Worm (Caenorhabditis elegans) whole organism, L4 larva: Measurements from ENCODE around the gene srsx-22.
A peak's percentile ranks its signal among the peaks of the same experiment; 100 is the strongest.

Experiments
- D1046.2 ChIP-seq: fragments of 200-800 bp; sonication (Bioruptor generic); IDR thresholded peaks from 2 replicates; pipeline ENCODE4 v1.3.6; 2022; ENCODE audit warnings: missing genetic modification characterization, missing compliant biosample characterization
- F10B5.3 ChIP-seq: sonication (generic microtip); optimal IDR thresholded peaks from 2 replicates; lab custom pipeline; 2016; ENCODE audit warnings: mild to moderate bottlenecking, missing genetic modification characterization, missing compliant biosample characterization
- F26F4.8 ChIP-seq: fragments of 200-800 bp; sonication (Bioruptor generic); conservative IDR thresholded peaks from 2 replicates; pipeline ENCODE4 v1.3.6; 2022; ENCODE audit warnings: missing genetic modification characterization, missing compliant biosample characterization
- F44E2.7 ChIP-seq: fragments of 200-800 bp; sonication (Bioruptor generic); IDR thresholded peaks from 2 replicates; pipeline ENCODE4 v2.1.2; 2022; ENCODE audit warnings: missing genetic modification characterization, missing compliant biosample characterization
- R02D3.7 ChIP-seq: fragments of 150-350 bp; sonication (generic microtip); optimal IDR thresholded peaks from 3 replicates; lab custom pipeline; 2014; ENCODE audit warnings: missing biosample characterization, missing genetic modification characterization
- T20F7.1 ChIP-seq: fragments of 200-800 bp; sonication (Bioruptor generic); optimal IDR thresholded peaks from 2 replicates; lab custom pipeline; 2018; ENCODE audit warnings: mild to moderate bottlenecking, missing genetic modification characterization, missing compliant biosample characterization
- T26A8.4 ChIP-seq: fragments of 200-800 bp; sonication (Bioruptor generic); IDR thresholded peaks from 2 replicates; pipeline ENCODE4 v1.3.6; 2022; ENCODE audit warnings: missing genetic modification characterization, missing compliant biosample characterization
- Y105C5A.15 ChIP-seq: fragments of 200-800 bp; sonication (Bioruptor generic); IDR thresholded peaks from 2 replicates; pipeline ENCODE4 v1.3.6; 2022; ENCODE audit warnings: missing genetic modification characterization, missing compliant biosample characterization
- Y48G9A.11 ChIP-seq: fragments of 200-800 bp; sonication (Bioruptor generic); IDR thresholded peaks from 2 replicates; pipeline ENCODE4 v1.3.6; 2022; ENCODE audit warnings: missing genetic modification reagents, missing genetic modification characterization, missing compliant biosample characterization
- attf-4 ChIP-seq: sonication (generic microtip); optimal IDR thresholded peaks from 3 replicates; lab custom pipeline; 2017; ENCODE audit warnings: missing biosample characterization, missing genetic modification characterization
- ceh-20 ChIP-seq: fragments of 200-800 bp; sonication (Bioruptor generic); IDR thresholded peaks from 2 replicates; pipeline ENCODE4 v1.3.6; 2022; ENCODE audit warnings: missing genetic modification reagents, missing genetic modification characterization, missing compliant biosample characterization
- ceh-28 ChIP-seq: fragments of 150-350 bp; optimal IDR thresholded peaks from 2 replicates; lab custom pipeline; 2014; ENCODE audit warnings: missing biosample characterization, missing genetic modification reagents, missing genetic modification characterization
- ctbp-1 ChIP-seq: fragments of 200-800 bp; sonication (Bioruptor generic); IDR thresholded peaks from 2 replicates; pipeline ENCODE4 v1.3.6; 2022; ENCODE audit warnings: missing genetic modification reagents, missing genetic modification characterization, missing compliant biosample characterization
- daf-16 ChIP-seq, 3 experiments: sonication (generic microtip); optimal IDR thresholded peaks; 2 replicates each; lab custom pipeline; 2016 to 2017; ENCODE audit warnings: missing genetic modification characterization in 3 of 3, missing genetic modification reagents in 3 of 3, mild to moderate bottlenecking in 2 of 3, missing compliant biosample characterization in 2 of 3, missing biosample characterization in 1 of 3, moderate library complexity in 1 of 3
- dmd-8 ChIP-seq: fragments of 200-800 bp; sonication (Bioruptor generic); IDR thresholded peaks from 2 replicates; pipeline ENCODE4 v1.3.6; 2022; ENCODE audit warnings: missing genetic modification characterization, missing compliant biosample characterization
- dmd-9 ChIP-seq: fragments of 200-800 bp; sonication (Bioruptor generic); IDR thresholded peaks from 2 replicates; pipeline ENCODE4 v1.3.6; 2022; ENCODE audit warnings: missing genetic modification reagents, missing genetic modification characterization, missing compliant biosample characterization
- egl-27 ChIP-seq: sonication (generic microtip); optimal IDR thresholded peaks from 3 replicates; lab custom pipeline; 2017; ENCODE audit warnings: missing biosample characterization, missing genetic modification reagents, missing genetic modification characterization
- egl-43 ChIP-seq: fragments of 200-800 bp; sonication (Bioruptor generic); IDR thresholded peaks from 2 replicates; pipeline ENCODE4 v1.3.6; 2022; ENCODE audit warnings: missing genetic modification reagents, missing genetic modification characterization, missing compliant biosample characterization
- gei-8 ChIP-seq: fragments of 200-800 bp; sonication (Bioruptor generic); optimal IDR thresholded peaks from 2 replicates; lab custom pipeline; 2018; ENCODE audit warnings: mild to moderate bottlenecking, missing genetic modification characterization, missing compliant biosample characterization
- hif-1 ChIP-seq, 2 experiments: sonication (generic microtip); optimal IDR thresholded peaks; 2 replicates each; lab custom pipeline; 2016 to 2017; ENCODE audit warnings: missing compliant biosample characterization in 2 of 2, missing genetic modification characterization in 2 of 2, missing genetic modification reagents in 2 of 2, missing genotype in 2 of 2, mild to moderate bottlenecking in 1 of 2
- hlh-30 ChIP-seq: sonication (generic microtip); optimal IDR thresholded peaks from 2 replicates; lab custom pipeline; 2017; ENCODE audit warnings: antibody characterized with exemption, mild to moderate bottlenecking, missing genetic modification characterization, missing compliant biosample characterization; ENCODE audit not compliant: insufficient read depth
- hmg-1.1 ChIP-seq: fragments of 200-800 bp; sonication (Bioruptor generic); IDR thresholded peaks from 2 replicates; pipeline ENCODE4 v1.3.6; 2022; ENCODE audit warnings: missing genetic modification reagents, missing genetic modification characterization, missing compliant biosample characterization
- jun-1 ChIP-seq: fragments of 150-350 bp; optimal IDR thresholded peaks from 2 replicates; lab custom pipeline; 2014; ENCODE audit warnings: missing biosample characterization, missing genetic modification reagents, missing genetic modification characterization
- lim-7 ChIP-seq: fragments of 200-800 bp; sonication (Bioruptor generic); IDR thresholded peaks from 2 replicates; pipeline ENCODE4 v1.3.6; 2022; ENCODE audit warnings: missing genetic modification characterization, missing compliant biosample characterization
- lin-13 ChIP-seq: fragments of 150-350 bp; optimal IDR thresholded peaks from 2 replicates; lab custom pipeline; 2014; ENCODE audit warnings: missing biosample characterization, missing genetic modification reagents, missing genetic modification characterization
- lin-29 ChIP-seq: fragments of 200-800 bp; sonication (Bioruptor generic); IDR thresholded peaks from 2 replicates; pipeline ENCODE4 v1.3.6; 2022; ENCODE audit warnings: missing genetic modification reagents, missing genetic modification characterization, missing compliant biosample characterization
- lsy-2 ChIP-seq, 2 experiments: fragments of 150-350 bp in 1 of 2; sonication (generic microtip) in 1 of 2; optimal IDR thresholded peaks; 2 replicates each; lab custom pipeline; 2014 to 2017; ENCODE audit warnings: missing biosample characterization in 2 of 2, missing genetic modification characterization in 2 of 2
- madf-9 ChIP-seq: fragments of 200-800 bp; sonication (Bioruptor generic); conservative IDR thresholded peaks from 2 replicates; pipeline ENCODE4 v1.3.6; 2022; ENCODE audit warnings: missing genetic modification reagents, missing genetic modification characterization, missing compliant biosample characterization
- mdt-29 ChIP-seq: fragments of 200-800 bp; sonication (Bioruptor generic); IDR thresholded peaks from 2 replicates; pipeline ENCODE4 v1.3.6; 2022; ENCODE audit warnings: missing genetic modification reagents, missing genetic modification characterization, missing compliant biosample characterization
- mxl-3 ChIP-seq: fragments of 200-800 bp; sonication (Bioruptor generic); optimal IDR thresholded peaks from 2 replicates; lab custom pipeline; 2018; ENCODE audit warnings: mild to moderate bottlenecking, missing genetic modification characterization, missing compliant biosample characterization
- nhr-11 ChIP-seq: fragments of 150-350 bp; optimal IDR thresholded peaks from 2 replicates; lab custom pipeline; 2014; ENCODE audit warnings: missing biosample characterization, missing genetic modification characterization
- nhr-111 ChIP-seq: fragments of 200-800 bp; sonication (Bioruptor generic); optimal IDR thresholded peaks from 2 replicates; lab custom pipeline; 2018; ENCODE audit warnings: mild to moderate bottlenecking, missing genetic modification characterization, missing compliant biosample characterization
- nhr-28 ChIP-seq: fragments of 150-350 bp; optimal IDR thresholded peaks from 2 replicates; lab custom pipeline; 2014; ENCODE audit warnings: missing biosample characterization, missing genetic modification characterization
- nhr-42 ChIP-seq: fragments of 200-800 bp; sonication (Bioruptor generic); IDR thresholded peaks from 2 replicates; pipeline ENCODE4 v1.3.6; 2022; ENCODE audit warnings: missing genetic modification characterization, missing compliant biosample characterization
- nhr-48 ChIP-seq: sonication (generic microtip); optimal IDR thresholded peaks from 2 replicates; lab custom pipeline; 2016; ENCODE audit warnings: mild to moderate bottlenecking, missing genetic modification characterization, missing compliant biosample characterization
- nhr-6 ChIP-seq: fragments of 150-350 bp; optimal IDR thresholded peaks from 2 replicates; lab custom pipeline; 2014; ENCODE audit warnings: missing biosample characterization, missing genetic modification characterization
- nhr-76 ChIP-seq: fragments of 150-350 bp; optimal IDR thresholded peaks from 2 replicates; lab custom pipeline; 2014; ENCODE audit warnings: missing biosample characterization, missing genetic modification characterization
- nhr-77 ChIP-seq: fragments of 150-350 bp; optimal IDR thresholded peaks from 2 replicates; lab custom pipeline; 2014; ENCODE audit warnings: missing biosample characterization, missing genetic modification characterization
- pha-4 ChIP-seq, 2 experiments: fragments of 150-350 bp in 1 of 2; fragments of 200-800 bp in 1 of 2; sonication (Bioruptor generic) in 1 of 2; IDR thresholded peaks in 1 of 2; optimal IDR thresholded peaks in 1 of 2; 2 replicates each; pipeline versions ENCODE4 v1.3.6 to Lab custom; 2014 to 2022; ENCODE audit warnings: missing genetic modification characterization in 2 of 2, missing genetic modification reagents in 2 of 2, missing biosample characterization in 1 of 2, missing compliant biosample characterization in 1 of 2
- php-3 ChIP-seq: fragments of 200-800 bp; sonication (Bioruptor generic); IDR thresholded peaks from 2 replicates; pipeline ENCODE4 v1.3.6; 2022; ENCODE audit warnings: missing genetic modification reagents, missing genetic modification characterization, missing compliant biosample characterization
- set-16 ChIP-seq: fragments of 200-800 bp; sonication (Bioruptor generic); IDR thresholded peaks from 2 replicates; pipeline ENCODE4 v1.3.6; 2022; ENCODE audit warnings: missing genetic modification reagents, missing genetic modification characterization, missing compliant biosample characterization
- snpc-4 ChIP-seq: fragments of 150-350 bp; optimal IDR thresholded peaks from 2 replicates; lab custom pipeline; 2014; ENCODE audit warnings: missing biosample characterization, missing genetic modification characterization
- spr-1 ChIP-seq: sonication (generic microtip); optimal IDR thresholded peaks from 2 replicates; lab custom pipeline; 2016; ENCODE audit warnings: mild to moderate bottlenecking, missing genetic modification characterization, missing compliant biosample characterization
- spr-3 ChIP-seq: fragments of 200-800 bp; sonication (Bioruptor generic); optimal IDR thresholded peaks from 2 replicates; lab custom pipeline; 2018; ENCODE audit warnings: mild to moderate bottlenecking, missing genetic modification characterization, missing compliant biosample characterization
- tag-97 ChIP-seq: fragments of 200-800 bp; sonication (Bioruptor generic); IDR thresholded peaks from 2 replicates; pipeline ENCODE4 v1.3.6; 2022; ENCODE audit warnings: missing genetic modification characterization, missing compliant biosample characterization
- unc-130 ChIP-seq: sonication (generic microtip); optimal IDR thresholded peaks from 2 replicates; lab custom pipeline; 2016; ENCODE audit warnings: missing genetic modification reagents, missing genetic modification characterization, missing compliant biosample characterization
- unc-39 ChIP-seq: sonication (generic microtip); optimal IDR thresholded peaks from 2 replicates; lab custom pipeline; 2017; ENCODE audit warnings: missing biosample characterization, missing genetic modification characterization
- unc-62 ChIP-seq, 3 experiments: fragments of 150-350 bp in 1 of 3; sonication (generic microtip); optimal IDR thresholded peaks in 2 of 3; peaks in 1 of 3; 1 replicate in 1 of 3; 2 replicates in 2 of 3; lab custom pipeline; 2014 to 2017; ENCODE audit warnings: missing biosample characterization in 3 of 3, missing genetic modification characterization in 3 of 3, missing genetic modification reagents in 3 of 3, missing genotype in 1 of 3
- ztf-11 ChIP-seq: fragments of 150-350 bp; optimal IDR thresholded peaks from 2 replicates; lab custom pipeline; 2014; ENCODE audit warnings: missing biosample characterization, missing genetic modification characterization

The srsx-22 gene

ce11 chrV:8401267-8401666 is 49.8 kb downstream of the srsx-22 start:
- TF ChIP-seq ctbp-1 (GFP tag; lab: Robert Waterston, UW) (no peak), D1046.2 (GFP tag; lab: Robert Waterston, UW) (no peak), T26A8.4 (GFP tag; lab: Robert Waterston, UW) (no peak), nhr-6 (tag; lab: Kevin White, UChicago) (no peak), nhr-28 (tag; lab: Kevin White, UChicago) (peak; percentile 52), hlh-30 (tag; lab: Kevin White, UChicago) (no peak), unc-62 (GFP tag; optimal IDR thresholded peaks at IDR 0.05 in 1 of 2; lab: Kevin White, UChicago) (peak in 1 of 2 experiments; percentile 45), unc-62 (tag; optimal IDR thresholded peaks at IDR 0.05; lab: Kevin White, UChicago) (no peak)

- TF ChIP-seq madf-9 (GFP tag; lab: Robert Waterston, UW) = no peak
- no peak for TF ChIP-seq snpc-4 (tag; lab: Kevin White, UChicago)
- TF ChIP-seq nhr-77 = peak; percentile 22
- TF ChIP-seq ceh-28 (tag; lab: Kevin White, UChicago) = no peak
- no peak for TF ChIP-seq hmg-1.1 (GFP tag; lab: Robert Waterston, UW)
- TF ChIP-seq daf-16 (GFP tag; optimal IDR thresholded peaks at IDR 0.05; lab: Kevin White, UChicago) = no peak
- peak; percentile 85 for TF ChIP-seq daf-16 (tag; optimal IDR thresholded peaks at IDR 0.05; lab: Kevin White, UChicago)
- no peak for TF ChIP-seq F44E2.7 (GFP tag; lab: Robert Waterston, UW)
- no peak for TF ChIP-seq lin-29 (GFP tag; lab: Robert Waterston, UW)
- peak; percentile 26 for TF ChIP-seq T20F7.1 (GFP tag; lab: Kevin White, UChicago)
- no peak for TF ChIP-seq spr-1 (tag; lab: Kevin White, UChicago)
- TF ChIP-seq dmd-8 = no peak
- TF ChIP-seq php-3 (GFP tag; lab: Robert Waterston, UW) = peak; percentile 96
- no peak for TF ChIP-seq unc-130 (GFP tag; lab: Kevin White, UChicago)
- no peak for TF ChIP-seq T26A8.4 (GFP tag; lab: Robert Waterston, UW)
- TF ChIP-seq lin-13 (GFP tag; lab: Kevin White, UChicago) = no peak
- no peak for TF ChIP-seq egl-43
- no peak for TF ChIP-seq pha-4 (GFP tag; IDR thresholded peaks at IDR 0.05; lab: Robert Waterston, UW)
- TF ChIP-seq pha-4 (tag; optimal IDR thresholded peaks at IDR 0.05; lab: Kevin White, UChicago) = no peak
- no peak for TF ChIP-seq Y48G9A.11 (GFP tag; lab: Robert Waterston, UW)
- TF ChIP-seq jun-1 = no peak
- TF ChIP-seq lim-7 = no peak
- no peak for TF ChIP-seq nhr-111 (GFP tag; lab: Kevin White, UChicago)
- TF ChIP-seq ztf-11 (tag; lab: Kevin White, UChicago) = no peak
- TF ChIP-seq F26F4.8 = no peak
- TF ChIP-seq nhr-6 (tag; lab: Kevin White, UChicago) = no peak
- TF ChIP-seq R02D3.7 (tag; lab: Kevin White, UChicago) = no peak
- no peak for TF ChIP-seq unc-39 (tag; lab: Kevin White, UChicago)
- TF ChIP-seq egl-27 (tag; lab: Kevin White, UChicago) = no peak
- TF ChIP-seq dmd-9 (GFP tag; lab: Robert Waterston, UW) = no peak
- no peak for TF ChIP-seq set-16 (GFP tag; lab: Robert Waterston, UW)
- no peak for TF ChIP-seq hif-1 (tag; optimal IDR thresholded peaks at IDR 0.05; lab: Kevin White, UChicago)
- no peak for TF ChIP-seq gei-8 (GFP tag; lab: Kevin White, UChicago)
- peak; percentile 17 for TF ChIP-seq nhr-48 (tag; lab: Kevin White, UChicago)
- TF ChIP-seq mxl-3 (GFP tag; lab: Kevin White, UChicago) = no peak
- TF ChIP-seq nhr-42 (GFP tag; lab: Robert Waterston, UW) = no peak
- TF ChIP-seq spr-3 = no peak
- no peak for TF ChIP-seq attf-4 (tag; lab: Kevin White, UChicago)
- TF ChIP-seq lsy-2 (tag; optimal IDR thresholded peaks at IDR 0.05; lab: Kevin White, UChicago) = peak in 1 of 2 experiments; percentile 16
- TF ChIP-seq F10B5.3 (tag; lab: Kevin White, UChicago) = no peak
- no peak for TF ChIP-seq nhr-76 (tag; lab: Kevin White, UChicago)
- no peak for TF ChIP-seq tag-97 (GFP tag; lab: Robert Waterston, UW)
- no peak for TF ChIP-seq nhr-11 (tag; lab: Kevin White, UChicago)
- TF ChIP-seq mdt-29 (GFP tag; lab: Robert Waterston, UW) = no peak
- TF ChIP-seq Y105C5A.15 = no peak
- TF ChIP-seq ceh-20 (GFP tag; lab: Robert Waterston, UW) = no peak
Measured at ce11 chrV:8402392-8402791, 50.9 kb downstream of the srsx-22 start, which contains the start of gene F52E1.9. Gene F52E1.9, minus strand, starts transcription at chrV:8402669.
